Worm (Caenorhabditis elegans) whole organism, midembryonic: ENCODE data around the gene gex-3.

Experiments
- T22C8.4 ChIP-seq: fragments of 200-800 bp; sonication (Bioruptor generic); IDR thresholded peaks from 2 replicates; pipeline ENCODE4 v1.3.6; 2022; ENCODE audit warnings: missing genetic modification characterization, missing compliant biosample characterization
- cog-1 ChIP-seq: sonication (generic microtip); optimal IDR thresholded peaks from 2 replicates; lab custom pipeline; 2016; ENCODE audit warnings: missing genetic modification characterization, missing compliant biosample characterization
- flt-1 ChIP-seq: fragments of 200-800 bp; sonication (Bioruptor generic); IDR thresholded peaks from 2 replicates; pipeline ENCODE4 v1.3.6; 2022; ENCODE audit warnings: missing genetic modification characterization, missing compliant biosample characterization
- klf-2 ChIP-seq: fragments of 200-800 bp; sonication (Bioruptor generic); conservative IDR thresholded peaks from 2 replicates; pipeline ENCODE4 v1.3.6; 2022; ENCODE audit warnings: missing genetic modification reagents, missing genetic modification characterization, missing compliant biosample characterization
- med-1 ChIP-seq: sonication (generic microtip); optimal IDR thresholded peaks from 2 replicates; lab custom pipeline; 2017; ENCODE audit warnings: missing genetic modification characterization, mild to moderate bottlenecking, missing compliant biosample characterization, antibody characterized with exemption, missing genetic modification reagents; ENCODE audit not compliant: insufficient read depth
- ref-1 ChIP-seq: fragments of 200-800 bp; sonication (Bioruptor generic); conservative IDR thresholded peaks from 2 replicates; pipeline ENCODE4 v1.3.6; 2022; ENCODE audit warnings: missing genetic modification reagents, missing genetic modification characterization, missing compliant biosample characterization
- tab-1 ChIP-seq: fragments of 200-800 bp; sonication (Bioruptor generic); IDR thresholded peaks from 2 replicates; pipeline ENCODE4 v1.3.6; 2022; ENCODE audit warnings: missing genetic modification characterization, missing compliant biosample characterization
- ztf-23 ChIP-seq: fragments of 200-800 bp; sonication (Bioruptor generic); IDR thresholded peaks from 2 replicates; pipeline ENCODE4 v1.3.6; 2022; ENCODE audit warnings: missing genetic modification reagents, missing genetic modification characterization, missing compliant biosample characterization
- ztf-29 ChIP-seq: fragments of 200-800 bp; sonication (Bioruptor generic); IDR thresholded peaks from 2 replicates; pipeline ENCODE4 v1.3.6; 2022; ENCODE audit warnings: missing genetic modification reagents, missing genetic modification characterization, missing compliant biosample characterization

The gex-3 gene

DNA sequence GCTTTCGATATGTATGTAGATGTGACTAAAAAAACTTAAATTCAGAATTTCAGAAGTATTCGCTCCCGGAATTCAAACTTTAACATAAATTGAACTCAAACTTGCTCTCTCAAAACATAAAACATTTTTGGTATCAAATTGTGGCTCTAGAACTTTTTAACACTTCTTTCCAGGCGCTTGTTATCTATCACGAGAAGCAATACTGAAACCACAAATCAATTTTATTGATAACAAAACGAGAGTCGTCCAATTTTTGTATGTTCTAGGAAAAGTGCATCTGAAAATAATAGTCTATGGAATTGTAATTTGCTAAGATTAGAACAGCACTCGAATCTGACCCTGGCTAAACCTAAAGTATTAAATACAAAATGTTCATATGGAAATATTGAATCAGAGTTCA is 25.3 kb upstream of the gex-3 start:
- TF ChIP-seq tab-1 (GFP tag; lab: Robert Waterston, UW) (no peak), ref-1 (no peak), ztf-23 (GFP tag; lab: Robert Waterston, UW) (no peak), ztf-29 (GFP tag; lab: Robert Waterston, UW) (no peak), flt-1 (GFP tag; lab: Robert Waterston, UW) (no peak), med-1 (GFP tag; lab: Kevin White, UChicago) (no peak), cog-1 (tag; lab: Kevin White, UChicago) (no peak), T22C8.4 (no peak), klf-2 (no peak)

DNA sequence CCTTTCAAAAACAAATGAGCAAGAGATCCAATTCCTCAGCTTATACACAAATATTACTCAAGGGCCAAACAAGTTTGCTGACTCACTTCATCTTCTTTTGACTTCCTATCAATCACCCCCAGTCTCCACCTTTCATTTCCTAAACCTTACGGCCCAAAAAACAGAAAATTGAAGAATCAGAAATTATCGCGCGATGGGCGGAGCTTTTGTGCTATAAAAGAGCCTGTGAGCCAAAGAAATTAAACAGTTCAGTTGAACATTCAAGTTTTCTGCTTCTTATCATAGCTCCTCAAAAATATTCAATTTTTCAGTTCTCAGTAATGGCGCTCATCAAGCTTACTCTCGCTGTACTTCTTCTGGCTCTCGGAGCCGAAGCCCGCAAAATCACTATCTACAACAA is 24.4 kb upstream of the gex-3 start, which contains the start of gene thn-1:
thn-1 (plus strand) TSS at position 301 of the 400 bp plus-strand sequence.
- TF ChIP-seq flt-1 (GFP tag; lab: Robert Waterston, UW) (no peak), ref-1 (no peak), ztf-29 (GFP tag; lab: Robert Waterston, UW) (no peak), cog-1 (tag; lab: Kevin White, UChicago) (no peak), ztf-23 (GFP tag; lab: Robert Waterston, UW) (no peak), T22C8.4 (no peak), klf-2 (no peak), med-1 (GFP tag; lab: Kevin White, UChicago) (no peak), tab-1 (GFP tag; lab: Robert Waterston, UW) (no peak)

DNA sequence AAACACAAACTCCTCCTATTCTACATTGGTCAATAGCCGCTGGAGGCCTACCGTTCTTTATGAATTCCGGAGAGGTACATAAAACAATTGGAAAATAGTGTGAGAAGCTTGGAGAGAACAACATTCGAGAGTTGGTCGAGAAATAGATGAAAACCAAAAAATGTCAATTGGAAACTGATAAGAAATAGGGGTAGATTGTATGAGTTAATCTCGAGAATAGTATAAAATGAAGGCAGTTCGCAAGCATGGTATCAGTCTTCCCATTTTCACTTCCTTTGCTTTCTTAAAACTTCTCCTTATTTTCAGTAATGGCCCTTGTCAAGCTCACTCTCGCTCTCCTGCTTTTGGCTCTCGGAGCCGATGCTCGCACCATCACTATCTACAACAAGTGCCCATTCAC is 21.4 kb upstream of the gex-3 start, which contains the start of gene thn-2:
thn-2 (plus strand) TSS at position 307 of the 400 bp plus-strand sequence.
- no peak for TF ChIP-seq ref-1
- no peak for TF ChIP-seq klf-2
- no peak for TF ChIP-seq ztf-23 (GFP tag; lab: Robert Waterston, UW)
- no peak for TF ChIP-seq tab-1 (GFP tag; lab: Robert Waterston, UW)
- no peak for TF ChIP-seq T22C8.4
- TF ChIP-seq ztf-29 (GFP tag; lab: Robert Waterston, UW): no peak
- TF ChIP-seq cog-1 (tag; lab: Kevin White, UChicago): no peak
- no peak for TF ChIP-seq flt-1 (GFP tag; lab: Robert Waterston, UW)
- TF ChIP-seq med-1 (GFP tag; lab: Kevin White, UChicago): no peak

DNA sequence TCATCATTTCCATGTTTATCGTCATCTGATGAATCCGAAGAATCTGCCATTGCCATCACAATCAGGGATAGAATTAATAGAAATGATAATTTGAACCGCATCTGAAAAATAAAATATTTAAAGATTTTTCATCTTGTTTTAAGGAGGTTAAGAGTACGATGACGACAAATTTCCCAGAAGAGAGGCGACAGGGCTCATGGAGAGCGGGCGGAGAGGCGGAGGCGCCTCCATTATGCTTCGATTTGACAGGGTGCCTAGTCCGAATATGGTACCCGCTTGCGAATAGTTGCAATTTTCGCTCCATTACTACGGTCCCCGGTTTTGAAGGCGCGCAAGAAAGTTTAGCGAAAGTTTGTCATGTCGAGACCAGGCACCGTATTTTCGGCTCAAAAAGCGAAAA is 19.2 kb upstream of the gex-3 start, which contains the start of gene F28D1.6:
F28D1.6 (minus strand) TSS at position 101 of the 400 bp plus-strand sequence.
- no peak for TF ChIP-seq ztf-23 (GFP tag; lab: Robert Waterston, UW)
- no peak for TF ChIP-seq ztf-29 (GFP tag; lab: Robert Waterston, UW)
- no peak for TF ChIP-seq tab-1 (GFP tag; lab: Robert Waterston, UW)
- no peak for TF ChIP-seq ref-1
- no peak for TF ChIP-seq med-1 (GFP tag; lab: Kevin White, UChicago)

DNA sequence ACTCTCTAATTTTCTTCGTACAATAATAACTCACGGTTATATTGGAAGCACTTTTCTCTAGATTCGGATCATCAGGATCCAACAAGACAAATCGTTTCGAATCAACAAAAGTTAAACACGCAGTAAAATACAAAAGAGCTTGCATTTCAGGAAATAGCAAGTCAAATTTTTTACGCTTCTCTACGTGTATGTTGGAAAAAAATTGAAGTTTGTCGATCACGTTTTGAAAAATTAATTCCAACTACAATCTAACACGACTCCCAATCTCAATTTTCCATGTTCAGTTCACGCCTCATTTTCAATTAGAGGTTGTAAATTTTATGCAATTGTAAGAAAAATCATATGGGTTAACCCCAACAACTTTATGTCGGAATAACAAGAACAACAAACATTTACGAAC is 14.3 kb upstream of the gex-3 start, which contains the start of gene spe-45:
spe-45 (minus strand) TSS at position 145 of the 400 bp plus-strand sequence.
- no peak for TF ChIP-seq ztf-29 (GFP tag; lab: Robert Waterston, UW)
- TF ChIP-seq ztf-23 (GFP tag; lab: Robert Waterston, UW): no peak
- TF ChIP-seq ref-1: no peak
- TF ChIP-seq klf-2: no peak
- TF ChIP-seq med-1 (GFP tag; lab: Kevin White, UChicago): no peak
- no peak for TF ChIP-seq flt-1 (GFP tag; lab: Robert Waterston, UW)
- TF ChIP-seq cog-1 (tag; lab: Kevin White, UChicago): no peak
- TF ChIP-seq T22C8.4: no peak
- no peak for TF ChIP-seq tab-1 (GFP tag; lab: Robert Waterston, UW)

DNA sequence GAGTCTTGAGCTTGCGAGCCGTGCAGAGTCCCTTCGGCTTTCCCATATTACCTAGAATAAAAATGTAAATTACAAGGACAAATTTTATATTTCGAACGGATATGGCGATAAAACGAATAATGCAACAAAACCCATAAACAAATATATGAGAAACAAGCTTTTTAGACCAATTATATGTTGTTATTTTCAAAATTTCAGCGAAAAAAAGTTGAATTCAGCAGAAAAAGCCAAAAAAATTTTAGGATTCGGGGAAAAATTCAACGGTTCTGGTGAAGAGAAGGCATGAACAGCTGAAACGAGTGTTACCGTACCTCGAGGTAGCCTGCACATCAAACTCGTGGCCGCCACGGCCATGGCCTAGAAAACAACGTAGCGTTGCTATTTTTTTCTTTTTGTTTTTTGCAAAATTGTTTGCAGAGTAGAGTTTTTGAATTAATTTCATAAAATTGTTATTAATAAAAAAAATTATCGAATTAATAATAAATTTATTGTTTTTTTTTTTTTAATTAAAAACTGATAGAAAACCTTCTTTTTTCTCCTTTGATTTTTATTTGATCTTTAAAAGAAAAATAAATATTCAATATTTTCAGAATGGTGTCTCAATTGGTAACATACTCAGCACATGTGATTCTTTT is 13.1 kb upstream of the gex-3 start, which contains the start of the genes rps-23 and dpm-3:
rps-23 (minus strand) TSS at position 51 of the 635 bp plus-strand sequence.
dpm-3 (plus strand) TSS at position 585 of the 635 bp plus-strand sequence.
- TF ChIP-seq klf-2: peak; percentile 64; the same call in 1 of the 2 replicates
- TF ChIP-seq tab-1 (GFP tag; lab: Robert Waterston, UW): 0 out of 2 replicates have a peak, but pooled peaks have one; percentile 43
- no peak for TF ChIP-seq ref-1
- TF ChIP-seq med-1 (GFP tag; lab: Kevin White, UChicago): no peak
- TF ChIP-seq T22C8.4: no peak
- TF ChIP-seq ztf-29 (GFP tag; lab: Robert Waterston, UW): 0 out of 2 replicates have a peak, but pooled peaks have one; percentile 8
- TF ChIP-seq ztf-23 (GFP tag; lab: Robert Waterston, UW): peak; percentile 83
- TF ChIP-seq cog-1 (tag; lab: Kevin White, UChicago): peak; percentile 60
- peak; percentile 87 for TF ChIP-seq flt-1 (GFP tag; lab: Robert Waterston, UW)

DNA sequence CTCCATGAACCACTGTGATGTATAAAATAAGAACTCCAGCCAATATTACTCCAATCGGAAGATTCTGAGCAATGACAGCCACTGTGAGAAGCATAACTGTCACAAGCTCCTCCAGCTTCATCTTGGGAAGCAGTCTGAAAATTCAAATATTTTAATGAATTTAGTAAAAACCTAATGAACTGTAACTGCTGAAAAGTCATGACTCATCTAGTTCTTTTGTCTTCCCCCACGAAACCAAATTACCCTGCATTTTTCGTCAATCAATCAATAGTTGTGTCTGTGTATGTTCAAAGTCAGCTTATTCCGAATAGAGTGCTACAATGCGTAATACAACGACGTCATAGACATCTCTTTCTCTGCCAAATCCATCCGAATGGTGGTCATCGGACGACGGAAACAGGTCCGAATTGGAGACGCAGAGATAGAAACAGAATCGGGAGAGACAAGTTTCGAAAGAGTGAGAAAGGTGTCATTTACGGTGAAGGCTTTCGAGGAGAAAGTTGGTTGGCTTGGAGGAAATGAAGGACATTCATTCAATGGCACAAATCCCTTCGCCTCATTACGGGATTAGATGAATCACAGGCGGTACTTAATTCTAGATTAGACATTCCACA is 7.5 kb upstream of the gex-3 start:
- no peak for TF ChIP-seq ref-1
- no peak for TF ChIP-seq med-1 (GFP tag; lab: Kevin White, UChicago)
- no peak for TF ChIP-seq ztf-29 (GFP tag; lab: Robert Waterston, UW)
- no peak for TF ChIP-seq ztf-23 (GFP tag; lab: Robert Waterston, UW)
- no peak for TF ChIP-seq flt-1 (GFP tag; lab: Robert Waterston, UW)
- TF ChIP-seq tab-1 (GFP tag; lab: Robert Waterston, UW): no peak
- no peak for TF ChIP-seq cog-1 (tag; lab: Kevin White, UChicago)
- no peak for TF ChIP-seq T22C8.4
- no peak for TF ChIP-seq klf-2

DNA sequence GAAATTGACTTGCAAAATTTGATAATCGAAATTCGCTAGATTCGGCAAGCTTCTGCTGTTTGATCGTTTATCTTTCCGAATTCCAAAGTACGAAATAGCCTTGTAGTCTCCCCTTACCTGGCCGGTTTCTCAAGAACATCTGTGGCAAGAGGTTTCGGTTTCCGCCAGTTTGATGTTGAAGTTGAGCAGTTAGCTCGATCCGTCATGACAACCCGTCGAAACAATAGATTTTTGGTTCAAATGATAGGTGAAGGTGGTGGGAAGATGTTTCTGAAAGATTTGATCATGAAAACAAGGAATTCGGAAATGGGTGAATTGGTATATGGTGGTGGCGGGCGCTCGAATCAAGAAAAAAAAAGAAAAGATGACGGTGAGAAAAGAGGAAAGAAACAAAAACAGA is 5.8 kb upstream of the gex-3 start, which contains the start of gene acs-20:
acs-20 (minus strand) TSS at position 270 of the 400 bp plus-strand sequence.
- TF ChIP-seq ref-1 (no peak), klf-2 (no peak), flt-1 (GFP tag; lab: Robert Waterston, UW) (no peak), cog-1 (tag; lab: Kevin White, UChicago) (no peak), T22C8.4 (no peak)

DNA sequence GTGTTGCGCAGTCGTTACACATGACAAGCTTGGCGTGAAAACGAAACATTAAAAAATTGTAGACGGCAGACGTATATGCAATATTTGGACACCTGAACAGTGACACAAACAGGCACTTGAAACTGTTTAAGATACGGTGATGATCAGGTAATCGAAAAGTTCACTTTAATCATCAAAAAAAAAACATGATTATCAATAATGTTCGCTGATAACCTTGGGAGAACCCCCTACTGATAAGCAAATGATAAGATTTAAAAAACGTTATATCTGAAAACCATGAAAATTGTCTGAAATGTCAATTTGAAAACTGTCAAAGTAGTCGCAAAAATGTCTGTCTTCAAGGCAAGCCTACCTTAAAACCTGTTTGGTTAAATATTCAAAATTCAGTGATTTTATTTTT is 4.2 kb upstream of the gex-3 start:
- TF ChIP-seq ztf-23 (GFP tag; lab: Robert Waterston, UW) (no peak), med-1 (GFP tag; lab: Kevin White, UChicago) (no peak), ztf-29 (GFP tag; lab: Robert Waterston, UW) (no peak), T22C8.4 (no peak), ref-1 (no peak), klf-2 (no peak), flt-1 (GFP tag; lab: Robert Waterston, UW) (no peak), cog-1 (tag; lab: Kevin White, UChicago) (no peak), tab-1 (GFP tag; lab: Robert Waterston, UW) (no peak)
